Worm (Caenorhabditis elegans) whole organism, L3 larva: ENCODE results near the gene C15F1.2.

Experiments
- ZK546.5 ChIP-seq: sonication (generic microtip); optimal IDR thresholded peaks from 2 replicates; lab custom pipeline; 2017; ENCODE audit warnings: missing biosample characterization, missing genetic modification characterization
- aly-2 ChIP-seq: fragments of 150-350 bp; optimal IDR thresholded peaks from 2 replicates; lab custom pipeline; 2014; ENCODE audit warnings: missing biosample characterization, missing genetic modification characterization
- elt-1 ChIP-seq: fragments of 150-350 bp; optimal IDR thresholded peaks from 2 replicates; lab custom pipeline; 2014; ENCODE audit warnings: missing biosample characterization, missing genetic modification characterization
- fos-1 ChIP-seq: fragments of 150-350 bp; optimal IDR thresholded peaks from 2 replicates; lab custom pipeline; 2014; ENCODE audit warnings: missing biosample characterization, missing genetic modification characterization
- jun-1 ChIP-seq: fragments of 150-350 bp; optimal IDR thresholded peaks from 2 replicates; lab custom pipeline; 2014; ENCODE audit warnings: missing biosample characterization, missing genetic modification reagents, missing genetic modification characterization
- mdl-1 ChIP-seq: fragments of 150-350 bp; optimal IDR thresholded peaks from 2 replicates; lab custom pipeline; 2014; ENCODE audit warnings: missing biosample characterization, missing genetic modification characterization
- nfya-1 ChIP-seq: sonication (generic microtip); optimal IDR thresholded peaks from 2 replicates; lab custom pipeline; 2017; ENCODE audit warnings: missing genetic modification characterization, mild to moderate bottlenecking, missing compliant biosample characterization, antibody characterized with exemption, moderate library complexity; ENCODE audit not compliant: insufficient read depth
- nhr-11 ChIP-seq: fragments of 150-350 bp; optimal IDR thresholded peaks from 2 replicates; lab custom pipeline; 2014; ENCODE audit warnings: missing biosample characterization, missing genetic modification characterization
- nhr-12 ChIP-seq: fragments of 150-350 bp; optimal IDR thresholded peaks from 2 replicates; lab custom pipeline; 2014; ENCODE audit warnings: missing biosample characterization, missing genetic modification characterization
- nhr-28 ChIP-seq: fragments of 150-350 bp; optimal IDR thresholded peaks from 2 replicates; lab custom pipeline; 2014; ENCODE audit warnings: missing biosample characterization, missing genetic modification characterization
- nhr-77 ChIP-seq: fragments of 150-350 bp; optimal IDR thresholded peaks from 2 replicates; lab custom pipeline; 2014; ENCODE audit warnings: missing biosample characterization, missing genetic modification characterization
- pha-4 ChIP-seq: fragments of 150-350 bp; optimal IDR thresholded peaks from 2 replicates; lab custom pipeline; 2014; ENCODE audit warnings: missing biosample characterization, missing genetic modification reagents, missing genetic modification characterization
- snpc-4 ChIP-seq: fragments of 150-350 bp; optimal IDR thresholded peaks from 2 replicates; lab custom pipeline; 2014; ENCODE audit warnings: missing biosample characterization, missing genetic modification characterization
- zag-1 ChIP-seq: fragments of 150-350 bp; optimal IDR thresholded peaks from 2 replicates; lab custom pipeline; 2014; ENCODE audit warnings: missing biosample characterization, missing genetic modification characterization

- no peak for TF ChIP-seq ZK546.5 (tag; lab: Kevin White, UChicago)
- no peak for TF ChIP-seq fos-1 (tag; lab: Kevin White, UChicago)
- TF ChIP-seq aly-2: no peak
- no peak for TF ChIP-seq mdl-1 (tag; lab: Kevin White, UChicago)
- peak; percentile 47 for TF ChIP-seq jun-1 (tag; lab: Kevin White, UChicago)
- TF ChIP-seq nhr-28: no peak
- TF ChIP-seq snpc-4: peak; percentile 27
- TF ChIP-seq elt-1 (tag; lab: Kevin White, UChicago): no peak
- TF ChIP-seq nfya-1 (tag; lab: Kevin White, UChicago): peak; percentile 67
- TF ChIP-seq nhr-77: no peak
- no peak for TF ChIP-seq nhr-11 (tag; lab: Kevin White, UChicago)
- TF ChIP-seq pha-4: peak; percentile 76
- no peak for TF ChIP-seq zag-1 (tag; lab: Kevin White, UChicago)
- no peak for TF ChIP-seq nhr-12 (tag; lab: Kevin White, UChicago)
Measured at ce11 chrII:7022370-7023001, 42.7 kb downstream of the C15F1.2 start, which contains the start of the genes lst-6 and lst-5.
